Fruit fly (Drosophila melanogaster): ENCODE results near the gene CG43221.

- TF ChIP-seq pan (optimal IDR thresholded peaks at IDR 0.05): no peak
- TF ChIP-seq CG8478 (optimal IDR thresholded peaks at IDR 0.05): no peak
- no peak for TF ChIP-seq psq (optimal IDR thresholded peaks at IDR 0.05)
- no peak for TF ChIP-seq usp (GFP tag; optimal IDR thresholded peaks at IDR 0.05)
- no peak for TF ChIP-seq Dll (optimal IDR thresholded peaks at IDR 0.05)
Measured at dm6 chr2L:17500946-17501451, 15.4 kb downstream of the CG43221 start, which contains the start of the genes mEFTs and Dhc36C.

Measured in whole organism.